Worm (Caenorhabditis elegans) whole organism, L3 larva: Measurements from ENCODE around the gene cec-5.

Experiments used
- R02D3.7 ChIP-seq: fragments of 150-350 bp; optimal IDR thresholded peaks from 2 replicates; lab custom pipeline; 2014; ENCODE audit warnings: missing biosample characterization, missing genetic modification characterization
- ZK546.5 ChIP-seq: sonication (generic microtip); optimal IDR thresholded peaks from 2 replicates; lab custom pipeline; 2017; ENCODE audit warnings: missing biosample characterization, missing genetic modification characterization
- aly-2 ChIP-seq: fragments of 150-350 bp; optimal IDR thresholded peaks from 2 replicates; lab custom pipeline; 2014; ENCODE audit warnings: missing biosample characterization, missing genetic modification characterization
- ama-1 ChIP-seq: fragments of 150-350 bp; optimal IDR thresholded peaks from 2 replicates; lab custom pipeline; 2018
- ceh-28 ChIP-seq: fragments of 150-350 bp; optimal IDR thresholded peaks from 2 replicates; lab custom pipeline; 2014; ENCODE audit warnings: missing biosample characterization, missing genetic modification reagents, missing genetic modification characterization
- ceh-82 ChIP-seq: fragments of 150-350 bp; optimal IDR thresholded peaks from 2 replicates; lab custom pipeline; 2014; ENCODE audit warnings: missing biosample characterization, missing genetic modification characterization
- daf-12 ChIP-seq: fragments of 150-350 bp; optimal IDR thresholded peaks from 2 replicates; lab custom pipeline; 2014; ENCODE audit warnings: missing biosample characterization, missing genetic modification reagents, missing genetic modification characterization
- egl-27 ChIP-seq: sonication (generic microtip); optimal IDR thresholded peaks from 4 replicates; lab custom pipeline; 2017; ENCODE audit warnings: missing biosample characterization, missing genetic modification reagents, missing genetic modification characterization
- elt-1 ChIP-seq: fragments of 150-350 bp; optimal IDR thresholded peaks from 2 replicates; lab custom pipeline; 2014; ENCODE audit warnings: missing biosample characterization, missing genetic modification characterization
- elt-2 ChIP-seq: sonication (generic microtip); optimal IDR thresholded peaks from 2 replicates; lab custom pipeline; 2016; ENCODE audit warnings: missing genetic modification reagents, mild to moderate bottlenecking, missing genetic modification characterization, missing compliant biosample characterization
- elt-3 ChIP-seq, 3 experiments: fragments of 150-350 bp in 1 of 3; sonication (generic microtip) in 2 of 3; optimal IDR thresholded peaks; 2 replicates in 2 of 3; 4 replicates in 1 of 3; lab custom pipeline; 2014 to 2017; ENCODE audit warnings: missing biosample characterization in 3 of 3, missing genetic modification characterization in 3 of 3
- eor-1 ChIP-seq, 2 experiments: fragments of 150-350 bp; optimal IDR thresholded peaks; 2 replicates each; lab custom pipeline; 2014 to 2018; ENCODE audit warnings: missing biosample characterization in 2 of 2, missing genetic modification characterization in 2 of 2
- fkh-10 ChIP-seq: sonication (generic microtip); optimal IDR thresholded peaks from 2 replicates; lab custom pipeline; 2017; ENCODE audit warnings: missing biosample characterization, missing genetic modification reagents, missing genetic modification characterization
- fos-1 ChIP-seq: fragments of 150-350 bp; optimal IDR thresholded peaks from 2 replicates; lab custom pipeline; 2014; ENCODE audit warnings: missing biosample characterization, missing genetic modification characterization
- hmg-11 ChIP-seq: sonication (generic microtip); optimal IDR thresholded peaks from 2 replicates; lab custom pipeline; 2016; ENCODE audit warnings: missing genetic modification characterization, missing compliant biosample characterization
- jun-1 ChIP-seq: fragments of 150-350 bp; optimal IDR thresholded peaks from 2 replicates; lab custom pipeline; 2014; ENCODE audit warnings: missing biosample characterization, missing genetic modification reagents, missing genetic modification characterization
- lin-15B ChIP-seq: fragments of 150-350 bp; optimal IDR thresholded peaks from 2 replicates; lab custom pipeline; 2014; ENCODE audit warnings: missing biosample characterization, missing genetic modification characterization
- lsy-12 ChIP-seq: sonication (generic microtip); optimal IDR thresholded peaks from 2 replicates; lab custom pipeline; 2016; ENCODE audit warnings: mild to moderate bottlenecking, missing genetic modification characterization, missing compliant biosample characterization
- mdl-1 ChIP-seq: fragments of 150-350 bp; optimal IDR thresholded peaks from 2 replicates; lab custom pipeline; 2014; ENCODE audit warnings: missing biosample characterization, missing genetic modification characterization
- mml-1 ChIP-seq: fragments of 150-350 bp; sonication (generic microtip); optimal IDR thresholded peaks from 3 replicates; lab custom pipeline; 2014; ENCODE audit warnings: missing biosample characterization, missing genetic modification characterization
- nfya-1 ChIP-seq: sonication (generic microtip); optimal IDR thresholded peaks from 2 replicates; lab custom pipeline; 2017; ENCODE audit warnings: missing genetic modification characterization, mild to moderate bottlenecking, missing compliant biosample characterization, antibody characterized with exemption, moderate library complexity; ENCODE audit not compliant: insufficient read depth
- nhr-11 ChIP-seq: fragments of 150-350 bp; optimal IDR thresholded peaks from 2 replicates; lab custom pipeline; 2014; ENCODE audit warnings: missing biosample characterization, missing genetic modification characterization
- nhr-12 ChIP-seq: fragments of 150-350 bp; optimal IDR thresholded peaks from 2 replicates; lab custom pipeline; 2014; ENCODE audit warnings: missing biosample characterization, missing genetic modification characterization
- nhr-25 ChIP-seq: sonication (generic microtip); optimal IDR thresholded peaks from 2 replicates; lab custom pipeline; 2017; ENCODE audit warnings: missing biosample characterization, missing genetic modification characterization
- nhr-28 ChIP-seq: fragments of 150-350 bp; optimal IDR thresholded peaks from 2 replicates; lab custom pipeline; 2014; ENCODE audit warnings: missing biosample characterization, missing genetic modification characterization
- nhr-43 ChIP-seq: sonication (generic microtip); optimal IDR thresholded peaks from 2 replicates; lab custom pipeline; 2016; ENCODE audit warnings: mild to moderate bottlenecking, missing genetic modification characterization, missing compliant biosample characterization; ENCODE audit not compliant: poor library complexity, severe bottlenecking
- nhr-67 ChIP-seq: fragments of 150-350 bp; optimal IDR thresholded peaks from 2 replicates; lab custom pipeline; 2014; ENCODE audit warnings: missing biosample characterization, missing genetic modification characterization
- nhr-76 ChIP-seq: fragments of 150-350 bp; sonication (generic microtip); optimal IDR thresholded peaks from 5 replicates; lab custom pipeline; 2014; ENCODE audit warnings: missing biosample characterization, missing genetic modification characterization
- nhr-77 ChIP-seq: fragments of 150-350 bp; optimal IDR thresholded peaks from 2 replicates; lab custom pipeline; 2014; ENCODE audit warnings: missing biosample characterization, missing genetic modification characterization
- pha-4 ChIP-seq: fragments of 150-350 bp; optimal IDR thresholded peaks from 2 replicates; lab custom pipeline; 2014; ENCODE audit warnings: missing biosample characterization, missing genetic modification reagents, missing genetic modification characterization
- pqm-1 ChIP-seq: fragments of 150-350 bp; optimal IDR thresholded peaks from 2 replicates; lab custom pipeline; 2017; ENCODE audit warnings: missing biosample characterization, missing genetic modification characterization, inconsistent platforms
- skn-1 ChIP-seq: fragments of 150-350 bp; optimal IDR thresholded peaks from 2 replicates; lab custom pipeline; 2014; ENCODE audit warnings: missing biosample characterization, missing genetic modification characterization
- snpc-4 ChIP-seq: fragments of 150-350 bp; optimal IDR thresholded peaks from 2 replicates; lab custom pipeline; 2014; ENCODE audit warnings: missing biosample characterization, missing genetic modification characterization
- tbx-2 ChIP-seq: sonication (generic microtip); optimal IDR thresholded peaks from 2 replicates; lab custom pipeline; 2016; ENCODE audit warnings: mild to moderate bottlenecking, missing genetic modification characterization, missing compliant biosample characterization
- unc-62 ChIP-seq: fragments of 150-350 bp; sonication (generic microtip); optimal IDR thresholded peaks from 4 replicates; lab custom pipeline; 2014; ENCODE audit warnings: missing biosample characterization, missing genetic modification reagents, missing genetic modification characterization
- zag-1 ChIP-seq: fragments of 150-350 bp; optimal IDR thresholded peaks from 2 replicates; lab custom pipeline; 2014; ENCODE audit warnings: missing biosample characterization, missing genetic modification characterization
- ztf-11 ChIP-seq: fragments of 150-350 bp; optimal IDR thresholded peaks from 2 replicates; lab custom pipeline; 2014; ENCODE audit warnings: missing biosample characterization, missing genetic modification characterization
- ztf-4 ChIP-seq: fragments of 150-350 bp; optimal IDR thresholded peaks from 2 replicates; lab custom pipeline; 2014; ENCODE audit warnings: missing biosample characterization, missing genetic modification characterization

cec-5 gene

ce11 chrIV:7554351-7554750 lies 25.6 kb downstream of the cec-5 start, which contains the start of gene F49E8.6:
F49E8.6 (minus strand) TSS chrIV:7554667.
- TF ChIP-seq nfya-1 (tag; lab: Kevin White, UChicago) (peak; percentile 6), ztf-4 (tag; lab: Kevin White, UChicago) (no peak), pha-4 (peak; percentile 57)

DNA sequence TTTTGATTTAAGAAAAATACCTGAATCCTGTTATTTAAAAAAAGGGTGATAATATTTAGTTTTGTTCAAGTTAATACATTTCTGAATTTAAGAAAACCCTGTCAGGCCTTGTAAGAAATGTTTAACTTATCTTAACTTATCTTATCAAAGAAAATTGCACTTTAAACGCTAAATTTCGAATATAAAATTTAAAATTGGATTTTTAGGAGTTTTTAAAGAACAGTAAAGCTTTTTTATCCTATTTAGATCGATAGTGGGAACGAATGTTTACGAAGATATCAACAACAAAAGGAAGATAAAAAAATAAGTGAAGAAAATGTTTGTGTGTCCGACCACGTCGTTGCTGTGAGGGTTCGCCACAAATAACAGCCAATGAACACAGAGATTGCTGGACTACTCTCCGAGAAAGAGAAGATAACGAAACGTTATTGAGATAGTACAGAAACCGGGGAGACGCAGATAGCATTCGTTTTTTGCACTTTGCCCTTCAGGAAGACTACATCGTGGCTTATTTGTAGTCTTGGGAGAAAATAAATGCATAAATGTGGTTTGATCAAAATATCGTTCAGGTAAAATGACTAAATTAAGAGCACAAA lies 26.9 kb downstream of the cec-5 start, which contains the start of gene dif-1:
dif-1 (minus strand) TSS at position 51 of the 596 bp plus-strand sequence.
- TF ChIP-seq ZK546.5, result no peak
- no peak for TF ChIP-seq nhr-11 (tag; lab: Kevin White, UChicago)
- TF ChIP-seq ztf-4 (tag; lab: Kevin White, UChicago), result no peak
- TF ChIP-seq nhr-76 (tag; lab: Kevin White, UChicago), result no peak
- TF ChIP-seq nhr-43 (tag; lab: Kevin White, UChicago), result no peak
- TF ChIP-seq egl-27 (tag; lab: Kevin White, UChicago), result no peak
- TF ChIP-seq nhr-12 (tag; lab: Kevin White, UChicago), result no peak
- TF ChIP-seq zag-1 (tag; lab: Kevin White, UChicago), result no peak
- TF ChIP-seq elt-2 (tag; lab: Kevin White, UChicago), result peak; percentile 83
- peak; percentile 93 for TF ChIP-seq nfya-1 (tag; lab: Kevin White, UChicago)
- TF ChIP-seq ceh-82, result no peak
- no peak for TF ChIP-seq fos-1
- TF ChIP-seq pqm-1 (tag; lab: Kevin White, UChicago), result peak; percentile 70
- no peak for TF ChIP-seq ztf-11 (tag; lab: Kevin White, UChicago)
- TF ChIP-seq skn-1 (tag; lab: Kevin White, UChicago), result peak; percentile 21
- no peak for TF ChIP-seq tbx-2
- no peak for TF ChIP-seq lsy-12 (tag; lab: Kevin White, UChicago)
- TF ChIP-seq nhr-28 (tag; lab: Kevin White, UChicago), result no peak
- TF ChIP-seq ama-1 (lab: Kevin White, UChicago), result peak; percentile 59
- no peak for TF ChIP-seq elt-3 (tag; optimal IDR thresholded peaks at IDR 0.05; lab: Kevin White, UChicago)
- TF ChIP-seq jun-1, result peak; percentile 65
- TF ChIP-seq mdl-1 (tag; lab: Kevin White, UChicago), result no peak
- TF ChIP-seq elt-1 (tag; lab: Kevin White, UChicago), result no peak
- peak; percentile 26 for TF ChIP-seq ceh-28 (tag; lab: Kevin White, UChicago)
- TF ChIP-seq fkh-10, result no peak
- peak; percentile 41 for TF ChIP-seq snpc-4 (tag; lab: Kevin White, UChicago)
- TF ChIP-seq unc-62 (GFP tag; lab: Kevin White, UChicago), result no peak
- TF ChIP-seq daf-12, result no peak
- TF ChIP-seq nhr-25 (tag; lab: Kevin White, UChicago), result no peak
- TF ChIP-seq mml-1 (tag; lab: Kevin White, UChicago), result no peak
- TF ChIP-seq pha-4, result peak; percentile 55
- TF ChIP-seq nhr-67, result no peak
- TF ChIP-seq aly-2, result no peak
- TF ChIP-seq R02D3.7 (tag; lab: Kevin White, UChicago), result no peak

- TF ChIP-seq nhr-67, result no peak
- no peak for TF ChIP-seq nhr-43 (tag; lab: Kevin White, UChicago)
- TF ChIP-seq nfya-1 (tag; lab: Kevin White, UChicago), result no peak
- TF ChIP-seq ztf-11 (tag; lab: Kevin White, UChicago), result no peak
- TF ChIP-seq skn-1 (tag; lab: Kevin White, UChicago), result no peak
- TF ChIP-seq tbx-2, result no peak
- TF ChIP-seq lin-15B (tag; lab: Kevin White, UChicago), result no peak
- no peak for TF ChIP-seq hmg-11
- no peak for TF ChIP-seq eor-1 (tag; optimal IDR thresholded peaks at IDR 0.05; lab: Kevin White, UChicago)
- TF ChIP-seq fos-1, result no peak
- no peak for TF ChIP-seq nhr-28 (tag; lab: Kevin White, UChicago)
- no peak for TF ChIP-seq nhr-77 (tag; lab: Kevin White, UChicago)
- no peak for TF ChIP-seq ceh-28 (tag; lab: Kevin White, UChicago)
- no peak for TF ChIP-seq snpc-4 (tag; lab: Kevin White, UChicago)
- TF ChIP-seq elt-1 (tag; lab: Kevin White, UChicago), result no peak
These were observed 27.8 kb downstream of the cec-5 start for ce11 chrIV:7552100-7552499.
